Worm (Caenorhabditis elegans) whole organism, L1 larva: Measurements from ENCODE around the gene cst-1.

ENCODE experiments used
- C04F5.9 ChIP-seq: sonication (generic microtip); optimal IDR thresholded peaks from 2 replicates; lab custom pipeline; 2016; ENCODE audit warnings: missing genetic modification characterization, missing compliant biosample characterization
- C16A3.4 ChIP-seq: fragments of 150-350 bp; optimal IDR thresholded peaks from 2 replicates; lab custom pipeline; 2014; ENCODE audit warnings: missing biosample characterization, missing genetic modification characterization
- C34B4.2 ChIP-seq: sonication (generic microtip); optimal IDR thresholded peaks from 2 replicates; lab custom pipeline; 2017; ENCODE audit warnings: mild to moderate bottlenecking, missing genetic modification characterization, missing compliant biosample characterization
- Y116A8C.19 ChIP-seq: sonication (generic microtip); optimal IDR thresholded peaks from 2 replicates; lab custom pipeline; 2016; ENCODE audit warnings: missing compliant biosample characterization, missing genetic modification characterization, borderline replicate concordance
- aha-1 ChIP-seq: fragments of 150-350 bp; optimal IDR thresholded peaks from 2 replicates; lab custom pipeline; 2014; ENCODE audit warnings: missing biosample characterization, missing genetic modification characterization
- alr-1 ChIP-seq: fragments of 200-800 bp; sonication (Bioruptor generic); optimal IDR thresholded peaks from 2 replicates; lab custom pipeline; 2018; ENCODE audit warnings: borderline replicate concordance, mild to moderate bottlenecking, missing genetic modification characterization, missing compliant biosample characterization
- aly-2 ChIP-seq: fragments of 150-350 bp; optimal IDR thresholded peaks from 2 replicates; lab custom pipeline; 2014; ENCODE audit warnings: missing biosample characterization, missing genetic modification characterization
- ces-1 ChIP-seq: fragments of 150-350 bp; optimal IDR thresholded peaks from 2 replicates; lab custom pipeline; 2014; ENCODE audit warnings: missing biosample characterization, missing genetic modification reagents, missing genetic modification characterization
- dpl-1 ChIP-seq, 3 experiments: fragments of 150-350 bp in 2 of 3; sonication (generic microtip) in 1 of 3; optimal IDR thresholded peaks; 2 replicates each; lab custom pipeline; 2014 to 2017; ENCODE audit warnings: missing biosample characterization in 3 of 3, missing genetic modification characterization in 3 of 3, missing genetic modification reagents in 3 of 3
- dsc-1 ChIP-seq: sonication (generic microtip); optimal IDR thresholded peaks from 2 replicates; lab custom pipeline; 2016; ENCODE audit warnings: mild to moderate bottlenecking, missing genetic modification characterization, missing compliant biosample characterization
- efl-1 ChIP-seq, 4 experiments: fragments of 150-350 bp; optimal IDR thresholded peaks in 3 of 4; peaks in 1 of 4; 1 replicate in 1 of 4; 2 replicates in 3 of 4; lab custom pipeline; 2014; ENCODE audit warnings: missing biosample characterization in 2 of 4, missing genetic modification characterization in 2 of 4, missing genetic modification reagents in 2 of 4
- egl-13 ChIP-seq: sonication (generic microtip); optimal IDR thresholded peaks from 2 replicates; lab custom pipeline; 2016; ENCODE audit warnings: missing genotype, missing genetic modification reagents, missing genetic modification characterization, missing compliant biosample characterization
- egl-27 ChIP-seq, 2 experiments: fragments of 150-350 bp in 1 of 2; sonication (generic microtip); optimal IDR thresholded peaks; 3 replicates each; lab custom pipeline; 2017 to 2018; ENCODE audit warnings: missing biosample characterization in 2 of 2, missing genetic modification characterization in 2 of 2, missing genetic modification reagents in 2 of 2
- elt-2 ChIP-seq: sonication (generic microtip); optimal IDR thresholded peaks from 2 replicates; lab custom pipeline; 2016; ENCODE audit warnings: missing genetic modification characterization, mild to moderate bottlenecking, inconsistent platforms, missing compliant biosample characterization, missing genetic modification reagents
- elt-3 ChIP-seq, 6 experiments: fragments of 150-350 bp in 1 of 6; sonication (generic microtip); optimal IDR thresholded peaks; 2 replicates each; lab custom pipeline; 2017 to 2018; ENCODE audit warnings: missing biosample characterization in 6 of 6, missing genetic modification characterization in 6 of 6, inconsistent platforms in 1 of 6
- fkh-10 ChIP-seq: sonication (generic microtip); optimal IDR thresholded peaks from 2 replicates; lab custom pipeline; 2017; ENCODE audit warnings: missing biosample characterization, missing genetic modification reagents, missing genetic modification characterization
- fkh-4 ChIP-seq: sonication (generic microtip); optimal IDR thresholded peaks from 2 replicates; lab custom pipeline; 2016; ENCODE audit warnings: missing compliant biosample characterization, missing genetic modification characterization, borderline replicate concordance
- grh-1 ChIP-seq: fragments of 200-800 bp; sonication (Bioruptor generic); IDR thresholded peaks from 2 replicates; pipeline ENCODE4 v1.3.6; 2022; ENCODE audit warnings: missing genetic modification reagents, missing genetic modification characterization, missing compliant biosample characterization
- hlh-4 ChIP-seq: sonication (generic microtip); optimal IDR thresholded peaks from 2 replicates; lab custom pipeline; 2016; ENCODE audit warnings: mild to moderate bottlenecking, missing genetic modification characterization, missing compliant biosample characterization
- hpl-2 ChIP-seq: fragments of 150-350 bp; optimal IDR thresholded peaks from 2 replicates; lab custom pipeline; 2014; ENCODE audit warnings: missing biosample characterization, missing genetic modification reagents, missing genetic modification characterization
- isw-1 ChIP-seq: fragments of 200-800 bp; sonication (Bioruptor generic); IDR thresholded peaks from 2 replicates; pipeline ENCODE4 v1.3.6; 2022; ENCODE audit warnings: missing genetic modification characterization, missing compliant biosample characterization
- jun-1 ChIP-seq: fragments of 150-350 bp; optimal IDR thresholded peaks from 2 replicates; lab custom pipeline; 2014; ENCODE audit warnings: missing biosample characterization, missing genetic modification reagents, missing genetic modification characterization
- lin-13 ChIP-seq: fragments of 150-350 bp; optimal IDR thresholded peaks from 2 replicates; lab custom pipeline; 2014; ENCODE audit warnings: missing biosample characterization, missing genetic modification reagents, missing genetic modification characterization
- lin-35 ChIP-seq, 2 experiments: fragments of 150-350 bp; optimal IDR thresholded peaks; 2 replicates each; lab custom pipeline; 2014; ENCODE audit warnings: missing biosample characterization in 2 of 2, missing genetic modification characterization in 2 of 2, missing genetic modification reagents in 2 of 2
- lir-3 ChIP-seq: sonication (generic microtip); optimal IDR thresholded peaks from 2 replicates; lab custom pipeline; 2016; ENCODE audit warnings: mild to moderate bottlenecking, missing genetic modification characterization, moderate library complexity, missing compliant biosample characterization; ENCODE audit not compliant: poor library complexity
- lsy-2 ChIP-seq, 2 experiments: fragments of 150-350 bp; optimal IDR thresholded peaks; 2 replicates each; lab custom pipeline; 2014; ENCODE audit warnings: missing biosample characterization in 2 of 2, missing genetic modification characterization in 2 of 2
- mef-2 ChIP-seq: fragments of 150-350 bp; optimal IDR thresholded peaks from 2 replicates; lab custom pipeline; 2014; ENCODE audit warnings: missing biosample characterization, missing genetic modification characterization
- nhr-19 ChIP-seq: fragments of 200-800 bp; sonication (Bioruptor generic); conservative IDR thresholded peaks from 2 replicates; pipeline ENCODE4 v1.3.6; 2022; ENCODE audit warnings: missing genetic modification characterization, missing compliant biosample characterization
- nhr-237 ChIP-seq: fragments of 150-350 bp; optimal IDR thresholded peaks from 2 replicates; lab custom pipeline; 2014; ENCODE audit warnings: missing biosample characterization, missing genetic modification characterization
- nhr-28 ChIP-seq: fragments of 150-350 bp; optimal IDR thresholded peaks from 2 replicates; lab custom pipeline; 2014; ENCODE audit warnings: missing biosample characterization, missing genetic modification characterization
- nhr-71 ChIP-seq: sonication (generic microtip); optimal IDR thresholded peaks from 2 replicates; lab custom pipeline; 2016; ENCODE audit warnings: mild to moderate bottlenecking, missing genetic modification characterization, moderate library complexity, missing compliant biosample characterization
- nhr-76 ChIP-seq: sonication (generic microtip); optimal IDR thresholded peaks from 2 replicates; lab custom pipeline; 2017; ENCODE audit warnings: missing biosample characterization, missing genetic modification characterization
- nhr-84 ChIP-seq: sonication (generic microtip); optimal IDR thresholded peaks from 2 replicates; lab custom pipeline; 2017; ENCODE audit warnings: missing biosample characterization, missing genetic modification characterization
- nhr-85 ChIP-seq: sonication (generic microtip); peaks from one replicate; lab custom pipeline; 2016; ENCODE audit warnings: missing genetic modification characterization, inconsistent platforms, missing compliant biosample characterization
- nhr-90 ChIP-seq: sonication (generic microtip); optimal IDR thresholded peaks from 2 replicates; lab custom pipeline; 2016; ENCODE audit warnings: mild to moderate bottlenecking, missing genetic modification characterization, missing compliant biosample characterization; ENCODE audit not compliant: poor library complexity
- pqm-1 ChIP-seq: sonication (generic microtip); optimal IDR thresholded peaks from 3 replicates; lab custom pipeline; 2017; ENCODE audit warnings: missing biosample characterization, missing genetic modification characterization
- rnt-1 ChIP-seq: sonication (generic microtip); optimal IDR thresholded peaks from 2 replicates; lab custom pipeline; 2016; ENCODE audit warnings: mild to moderate bottlenecking, missing genetic modification characterization, moderate library complexity, missing compliant biosample characterization
- skn-1 ChIP-seq: fragments of 150-350 bp; optimal IDR thresholded peaks from 2 replicates; lab custom pipeline; 2014; ENCODE audit warnings: missing biosample characterization, missing genetic modification characterization
- snu-23 ChIP-seq: sonication (generic microtip); optimal IDR thresholded peaks from 2 replicates; lab custom pipeline; 2016; ENCODE audit warnings: missing genetic modification characterization, missing compliant biosample characterization
- swsn-7 ChIP-seq: sonication (generic microtip); optimal IDR thresholded peaks from 2 replicates; lab custom pipeline; 2016; ENCODE audit warnings: missing genetic modification characterization, missing compliant biosample characterization
- tbx-2 ChIP-seq: sonication (generic microtip); optimal IDR thresholded peaks from 2 replicates; lab custom pipeline; 2016; ENCODE audit warnings: missing genetic modification characterization, missing compliant biosample characterization
- vab-15 ChIP-seq: sonication (generic microtip); optimal IDR thresholded peaks from 2 replicates; lab custom pipeline; 2017; ENCODE audit warnings: missing genotype, mild to moderate bottlenecking, missing genetic modification characterization, missing compliant biosample characterization
- xbp-1 ChIP-seq: sonication (generic microtip); optimal IDR thresholded peaks from 2 replicates; lab custom pipeline; 2016; ENCODE audit warnings: missing genetic modification characterization, missing compliant biosample characterization
- zag-1 ChIP-seq: fragments of 150-350 bp; optimal IDR thresholded peaks from 2 replicates; lab custom pipeline; 2014; ENCODE audit warnings: missing biosample characterization, missing genetic modification characterization
- zip-4 ChIP-seq: fragments of 200-800 bp; sonication (Bioruptor generic); optimal IDR thresholded peaks from 2 replicates; lab custom pipeline; 2018; ENCODE audit warnings: mild to moderate bottlenecking, missing genetic modification characterization, moderate library complexity, missing compliant biosample characterization

cst-1 gene

ce11 chrX:4367414-4367813 lies 28.0 kb downstream of the cst-1 start, which contains the start of gene R160.10:
Gene R160.10 (minus strand): TSS chrX:4367514.
- no peak for TF ChIP-seq lsy-2 (tag; optimal IDR thresholded peaks at IDR 0.05; lab: Kevin White, UChicago)
- TF ChIP-seq alr-1 (tag; lab: Kevin White, UChicago), result no peak
- TF ChIP-seq swsn-7 (tag; lab: Kevin White, UChicago), result no peak
- TF ChIP-seq egl-27 (tag; optimal IDR thresholded peaks at IDR 0.05; lab: Kevin White, UChicago), result no peak
- no peak for TF ChIP-seq Y116A8C.19 (tag; lab: Kevin White, UChicago)
- no peak for TF ChIP-seq nhr-237 (tag; lab: Kevin White, UChicago)
- TF ChIP-seq nhr-84 (tag; lab: Kevin White, UChicago), result no peak
- TF ChIP-seq nhr-85 (tag; lab: Kevin White, UChicago), result no peak
- no peak for TF ChIP-seq C34B4.2
- no peak for TF ChIP-seq zip-4 (GFP tag; lab: Kevin White, UChicago)
- no peak for TF ChIP-seq lin-35 (GFP tag; optimal IDR thresholded peaks at IDR 0.05; lab: Kevin White, UChicago)
- no peak for TF ChIP-seq tbx-2
- TF ChIP-seq pqm-1 (tag; lab: Kevin White, UChicago), result no peak
- TF ChIP-seq skn-1, result no peak
- no peak for TF ChIP-seq hlh-4

DNA sequence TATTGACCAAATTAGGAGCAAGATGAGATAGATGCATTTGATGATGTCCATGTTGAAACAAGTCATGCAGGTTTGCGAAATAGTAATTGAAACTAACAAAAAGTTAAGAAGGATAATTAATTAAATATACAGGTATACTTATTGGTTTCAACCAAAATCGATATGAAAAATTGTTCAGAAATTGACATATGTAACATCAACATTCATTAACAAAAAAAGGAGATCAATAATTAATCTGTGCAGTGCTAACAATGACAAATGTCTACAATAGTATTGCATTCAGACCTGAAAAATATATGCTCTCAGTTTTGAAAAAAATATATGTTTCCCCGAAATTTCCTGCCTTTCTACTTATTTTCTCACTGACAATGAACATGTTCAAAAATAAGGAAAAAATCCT lies 29.4 kb downstream of the cst-1 start, which contains the start of gene R160.4:
R160.4 (minus strand) TSS at position 101 of the 400 bp plus-strand sequence.
- no peak for TF ChIP-seq nhr-19
- no peak for TF ChIP-seq ces-1 (GFP tag; lab: Kevin White, UChicago)
- no peak for TF ChIP-seq C04F5.9
- TF ChIP-seq dpl-1 (GFP tag; optimal IDR thresholded peaks at IDR 0.05; lab: Kevin White, UChicago), result no peak
- TF ChIP-seq elt-2 (tag; lab: Kevin White, UChicago), result no peak
- TF ChIP-seq jun-1 (tag; lab: Kevin White, UChicago), result no peak
- no peak for TF ChIP-seq fkh-10 (GFP tag; lab: Kevin White, UChicago)
- TF ChIP-seq dsc-1 (tag; lab: Kevin White, UChicago), result no peak
- no peak for TF ChIP-seq hpl-2 (GFP tag; lab: Kevin White, UChicago)
- TF ChIP-seq mef-2 (tag; lab: Kevin White, UChicago), result no peak
- no peak for TF ChIP-seq snu-23 (GFP tag; lab: Kevin White, UChicago)
- TF ChIP-seq nhr-71, result no peak
- TF ChIP-seq, all 84 proteins: peak for 0

- TF ChIP-seq pqm-1 (tag; lab: Kevin White, UChicago), result no peak
- no peak for TF ChIP-seq isw-1 (GFP tag; lab: Robert Waterston, UW)
- TF ChIP-seq nhr-76, result no peak
These were observed 31.3 kb downstream of the cst-1 start, which contains the start of gene R160.5 for ce11 chrX:4370756-4371155. Gene R160.5 (minus strand): TSS chrX:4370856.

ce11 chrX:4371413-4371812 lies 32.0 kb downstream of the cst-1 start, which contains the start of gene R160.13:
Gene R160.13 (minus strand): TSS chrX:4371513.
- no peak for TF ChIP-seq pqm-1 (tag; lab: Kevin White, UChicago)
- TF ChIP-seq aly-2 (tag; lab: Kevin White, UChicago), result no peak
- TF ChIP-seq nhr-90 (tag; lab: Kevin White, UChicago), result no peak
- TF ChIP-seq fkh-4 (tag; lab: Kevin White, UChicago), result no peak
- TF ChIP-seq lin-13 (GFP tag; lab: Kevin White, UChicago), result no peak
- no peak for TF ChIP-seq nhr-28 (tag; lab: Kevin White, UChicago)
- TF ChIP-seq C16A3.4 (tag; lab: Kevin White, UChicago), result no peak
- no peak for TF ChIP-seq xbp-1

DNA sequence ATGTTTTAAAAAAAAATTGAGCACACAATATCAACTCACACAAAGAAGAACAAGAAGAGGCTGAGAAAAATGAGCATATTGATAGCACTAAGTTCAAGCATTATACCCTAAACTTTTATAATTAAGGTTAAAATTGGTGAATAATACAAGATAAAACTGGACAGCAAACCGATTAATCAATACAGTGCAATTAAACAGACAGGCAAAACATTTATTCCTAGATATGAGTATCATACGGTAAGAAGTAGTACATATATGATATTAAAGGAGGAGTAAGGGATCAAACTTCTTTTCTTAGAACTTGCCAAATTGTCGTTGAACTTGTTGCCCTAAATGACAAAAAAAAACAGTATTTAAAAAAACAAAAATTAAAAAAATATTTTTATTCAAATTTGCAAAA lies 32.6 kb downstream of the cst-1 start, which contains the start of gene R160.14:
R160.14 (minus strand) TSS at position 101 of the 400 bp plus-strand sequence.
- no peak for TF ChIP-seq vab-15 (tag; lab: Kevin White, UChicago)
- no peak for TF ChIP-seq elt-2 (tag; lab: Kevin White, UChicago)
- no peak for TF ChIP-seq zag-1 (tag; lab: Kevin White, UChicago)
- no peak for TF ChIP-seq snu-23 (GFP tag; lab: Kevin White, UChicago)
- no peak for TF ChIP-seq nhr-90 (tag; lab: Kevin White, UChicago)
- TF ChIP-seq efl-1 (optimal IDR thresholded peaks at IDR 0.05; lab: Kevin White, UChicago), result no peak
- TF ChIP-seq efl-1 (GFP tag; optimal IDR thresholded peaks at IDR 0.05 in 1 of 2; lab: Kevin White, UChicago), result no peak
- TF ChIP-seq aha-1, result no peak
- TF ChIP-seq lir-3, result no peak
- TF ChIP-seq dsc-1 (tag; lab: Kevin White, UChicago), result no peak
- no peak for TF ChIP-seq nhr-84 (tag; lab: Kevin White, UChicago)
- no peak for TF ChIP-seq Y116A8C.19 (tag; lab: Kevin White, UChicago)
- TF ChIP-seq elt-3 (tag; optimal IDR thresholded peaks at IDR 0.05; lab: Kevin White, UChicago), result no peak
- no peak for TF ChIP-seq egl-13 (tag; lab: Kevin White, UChicago)
- no peak for TF ChIP-seq rnt-1
- no peak for TF ChIP-seq grh-1 (GFP tag; lab: Robert Waterston, UW)
- no peak for TF ChIP-seq nhr-71
